Fruit fly (Drosophila melanogaster) whole organism, pupa: ENCODE data around the gene blot.

ENCODE experiments used
- CG32121 ChIP-seq: fragments of 200-800 bp; sonication (Bioruptor generic); IDR thresholded peaks from 2 replicates; pipeline ENCODE4 v1.3.6; 2022; ENCODE audit warnings: missing biosample characterization, missing genetic modification characterization
- gl ChIP-seq: fragments of 200-800 bp; sonication (Bioruptor generic); optimal IDR thresholded peaks from 2 replicates; lab custom pipeline; 2018; ENCODE audit warnings: missing biosample characterization, mild to moderate bottlenecking, missing genetic modification characterization

dm6 chr3L:17403268-17403667, 18.0 kb downstream of the blot start:
- TF ChIP-seq CG32121 (GFP tag; lab: Robert Waterston, UW) (no peak), gl (tag; lab: Kevin White, UChicago) (no peak)
